Worm (Caenorhabditis elegans) whole organism, L4 larva: ENCODE data around the gene K06G5.1.

Source experiments
- Y5F2A.4 ChIP-seq: fragments of 200-800 bp; sonication (Bioruptor generic); optimal IDR thresholded peaks from 2 replicates; lab custom pipeline; 2018; ENCODE audit warnings: mild to moderate bottlenecking, missing genetic modification characterization, missing compliant biosample characterization
- lin-15B ChIP-seq: fragments of 150-350 bp; sonication (generic microtip); optimal IDR thresholded peaks from 3 replicates; lab custom pipeline; 2014; ENCODE audit warnings: missing biosample characterization, missing genetic modification characterization
- lin-29 ChIP-seq: fragments of 200-800 bp; sonication (Bioruptor generic); IDR thresholded peaks from 2 replicates; pipeline ENCODE4 v1.3.6; 2022; ENCODE audit warnings: missing genetic modification reagents, missing genetic modification characterization, missing compliant biosample characterization
- pqm-1 ChIP-seq: sonication (generic microtip); optimal IDR thresholded peaks from 2 replicates; lab custom pipeline; 2017; ENCODE audit warnings: missing biosample characterization, missing genetic modification characterization

- TF ChIP-seq lin-29 (GFP tag; lab: Robert Waterston, UW) (no peak), lin-15B (tag; lab: Kevin White, UChicago) (no peak), pqm-1 (tag; lab: Kevin White, UChicago) (no peak), Y5F2A.4 (no peak)
These were observed 8.4 kb downstream of the K06G5.1 start, which contains the start of gene K06G5.3 for ce11 chrX:14223156-14223555.
